Fruit fly (Drosophila melanogaster) whole organism, adult: ENCODE results near the gene Ugt36A1.

Source experiments
- CG11617 ChIP-seq: fragments of 200-800 bp; sonication (Bioruptor generic); optimal IDR thresholded peaks from 2 replicates; lab custom pipeline; 2017; ENCODE audit warnings: mild to moderate bottlenecking, missing biosample characterization, missing genetic modification reagents, missing genetic modification characterization
- CG1620 ChIP-seq: fragments of 200-800 bp; sonication (Bioruptor generic); optimal IDR thresholded peaks from 2 replicates; lab custom pipeline; 2016; ENCODE audit warnings: missing biosample characterization, missing genetic modification characterization
- CG33017 ChIP-seq: fragments of 200-800 bp; sonication (Bioruptor generic); optimal IDR thresholded peaks from 2 replicates; lab custom pipeline; 2018; ENCODE audit warnings: missing biosample characterization, mild to moderate bottlenecking, missing genetic modification characterization, moderate library complexity
- CG7101 ChIP-seq: fragments of 200-800 bp; sonication (Bioruptor generic); optimal IDR thresholded peaks from 2 replicates; lab custom pipeline; 2018; ENCODE audit warnings: missing biosample characterization, mild to moderate bottlenecking, missing genetic modification characterization, moderate library complexity
- Crg-1 ChIP-seq: fragments of 200-800 bp; sonication (Bioruptor generic); optimal IDR thresholded peaks from 2 replicates; lab custom pipeline; 2016; ENCODE audit warnings: missing biosample characterization, missing genetic modification characterization
- Hr96 ChIP-seq: fragments of 200-800 bp; sonication (Bioruptor generic); optimal IDR thresholded peaks from 2 replicates; lab custom pipeline; 2016; ENCODE audit warnings: missing biosample characterization, missing genetic modification characterization
- Mnt ChIP-seq: fragments of 200-800 bp; sonication (Bioruptor generic); optimal IDR thresholded peaks from 2 replicates; lab custom pipeline; 2016; ENCODE audit warnings: missing biosample characterization, mild to moderate bottlenecking, missing genetic modification characterization
- cic ChIP-seq: fragments of 200-800 bp; sonication (Bioruptor generic); optimal IDR thresholded peaks from 2 replicates; lab custom pipeline; 2017; ENCODE audit warnings: missing biosample characterization, mild to moderate bottlenecking, missing genetic modification characterization, moderate library complexity
- cnc ChIP-seq, 2 experiments: fragments of >200 bp; optimal IDR thresholded peaks; 2 replicates each; lab custom pipeline; 2017
- kay ChIP-seq: fragments of 200-800 bp; sonication (Bioruptor generic); peaks from one replicate; lab custom pipeline; 2016; ENCODE audit warnings: missing biosample characterization, missing genetic modification characterization, borderline replicate concordance
- ovo ChIP-seq: fragments of 200-800 bp; sonication (Bioruptor generic); optimal IDR thresholded peaks from 2 replicates; lab custom pipeline; 2016; ENCODE audit warnings: missing biosample characterization, missing genetic modification characterization
- pad ChIP-seq: fragments of 200-800 bp; sonication (Bioruptor generic); optimal IDR thresholded peaks from 3 replicates; lab custom pipeline; 2017; ENCODE audit warnings: missing biosample characterization, missing genetic modification characterization, mild to moderate bottlenecking, moderate library complexity, missing genetic modification reagents
- tj ChIP-seq: fragments of 200-800 bp; sonication (Bioruptor generic); optimal IDR thresholded peaks from 3 replicates; lab custom pipeline; 2017; ENCODE audit warnings: missing biosample characterization, mild to moderate bottlenecking, missing genetic modification characterization, moderate library complexity
- toe ChIP-seq: fragments of 200-800 bp; sonication (Bioruptor generic); optimal IDR thresholded peaks from 2 replicates; lab custom pipeline; 2016; ENCODE audit warnings: missing biosample characterization, missing genetic modification characterization

dm6 chr2L:3584296-3584671, 34.6 kb upstream of the Ugt36A1 start:
- TF ChIP-seq cic (GFP tag; lab: Kevin White, UChicago) (no peak), cnc (optimal IDR thresholded peaks at IDR 0.05; lab: Kevin White, UChicago) (no peak), Hr96 (GFP tag; lab: Kevin White, UChicago) (no peak), tj (GFP tag; lab: Kevin White, UChicago) (no peak), ovo (GFP tag; lab: Kevin White, UChicago) (no peak), CG1620 (GFP tag; lab: Kevin White, UChicago) (no peak), Mnt (GFP tag; lab: Kevin White, UChicago) (no peak), toe (GFP tag; lab: Kevin White, UChicago) (no peak), CG7101 (tag; lab: Kevin White, UChicago) (no peak), Crg-1 (GFP tag; lab: Kevin White, UChicago) (no peak), kay (no peak), pad (no peak), CG11617 (GFP tag; lab: Kevin White, UChicago) (no peak), CG33017 (tag; lab: Kevin White, UChicago) (no peak)
